Fruit fly (Drosophila melanogaster) whole organism, embryonic: ENCODE measurements around the gene CG46434.

Experiments
- CG10147 ChIP-seq: fragments of 200-800 bp; sonication (Bioruptor generic); optimal IDR thresholded peaks from 2 replicates; lab custom pipeline; 2019; ENCODE audit warnings: missing biosample characterization, mild to moderate bottlenecking, missing genetic modification characterization, moderate library complexity
- CG10209 ChIP-seq: fragments of 200-800 bp; sonication (Bioruptor generic); optimal IDR thresholded peaks from 3 replicates; lab custom pipeline; 2017; ENCODE audit warnings: missing biosample characterization, mild to moderate bottlenecking, missing genetic modification characterization, missing genetic modification reagents
- CG10366 ChIP-seq: fragments of 200-800 bp; sonication (Bioruptor generic); IDR thresholded peaks from 2 replicates; pipeline ENCODE4 v1.3.6; 2022; ENCODE audit warnings: missing biosample characterization, missing genetic modification characterization
- CG11093 ChIP-seq: fragments of 200-800 bp; sonication (Bioruptor generic); IDR thresholded peaks from 3 replicates; pipeline ENCODE4 v1.3.6; 2022; ENCODE audit warnings: missing biosample characterization, missing genetic modification characterization
- CG13624 ChIP-seq: fragments of 200-800 bp; sonication (Bioruptor generic); optimal IDR thresholded peaks from 2 replicates; lab custom pipeline; 2016; ENCODE audit warnings: missing biosample characterization, missing genetic modification characterization
- CG14667 ChIP-seq: fragments of 200-800 bp; sonication (Bioruptor generic); IDR thresholded peaks from 2 replicates; pipeline ENCODE4 v1.3.6; 2022; ENCODE audit warnings: missing biosample characterization, missing genetic modification characterization
- CG16813 ChIP-seq: fragments of 200-800 bp; sonication (Bioruptor generic); IDR thresholded peaks from 3 replicates; pipeline ENCODE4 v1.3.6; 2022; ENCODE audit warnings: missing biosample characterization, missing genetic modification characterization; ENCODE audit not compliant: partially characterized antibody
- CG16815 ChIP-seq: fragments of 200-800 bp; sonication (Bioruptor generic); optimal IDR thresholded peaks from 3 replicates; lab custom pipeline; 2017; ENCODE audit warnings: missing biosample characterization, mild to moderate bottlenecking, missing genetic modification characterization
- CG2678 ChIP-seq: fragments of 200-800 bp; sonication (Bioruptor generic); optimal IDR thresholded peaks from 3 replicates; lab custom pipeline; 2019; ENCODE audit warnings: missing biosample characterization, mild to moderate bottlenecking, missing genetic modification characterization, moderate library complexity
- CG30403 ChIP-seq: fragments of 200-800 bp; sonication (Bioruptor generic); optimal IDR thresholded peaks from 3 replicates; lab custom pipeline; 2016; ENCODE audit warnings: missing biosample characterization, missing genetic modification characterization
- CG31224 ChIP-seq: fragments of 200-800 bp; sonication (Bioruptor generic); IDR thresholded peaks from 2 replicates; pipeline ENCODE4 v1.3.6; 2022; ENCODE audit warnings: missing biosample characterization, missing genetic modification characterization
- CG32767 ChIP-seq: fragments of 200-800 bp; sonication (Bioruptor generic); IDR thresholded peaks from 2 replicates; pipeline ENCODE4 v1.3.6; 2022; ENCODE audit warnings: missing biosample characterization, missing genetic modification characterization
- CG3995 ChIP-seq: fragments of 200-800 bp; sonication (Bioruptor generic); optimal IDR thresholded peaks from 3 replicates; lab custom pipeline; 2016; ENCODE audit warnings: missing biosample characterization, missing genetic modification characterization
- CG4730 ChIP-seq: fragments of 200-800 bp; sonication (Bioruptor generic); IDR thresholded peaks from 2 replicates; pipeline ENCODE4 v1.3.6; 2022; ENCODE audit warnings: missing biosample characterization, missing genetic modification characterization
- CG7745 ChIP-seq: fragments of 200-800 bp; sonication (Bioruptor generic); optimal IDR thresholded peaks from 2 replicates; lab custom pipeline; 2018; ENCODE audit warnings: missing biosample characterization, mild to moderate bottlenecking, missing genetic modification characterization, moderate library complexity
- CG7963 ChIP-seq: fragments of 200-800 bp; sonication (Bioruptor generic); IDR thresholded peaks from 3 replicates; pipeline ENCODE4 v1.3.6; 2022; ENCODE audit warnings: missing biosample characterization, missing genetic modification characterization; ENCODE audit not compliant: partially characterized antibody
- CG8388 ChIP-seq: fragments of 200-800 bp; sonication (Bioruptor generic); optimal IDR thresholded peaks from 2 replicates; lab custom pipeline; 2019; ENCODE audit warnings: missing biosample characterization, mild to moderate bottlenecking, missing genetic modification characterization, moderate library complexity
- Dek ChIP-seq: fragments of 200-800 bp; sonication (Bioruptor generic); optimal IDR thresholded peaks from 3 replicates; lab custom pipeline; 2019; ENCODE audit warnings: missing biosample characterization, mild to moderate bottlenecking, missing genetic modification characterization, moderate library complexity
- Dfd ChIP-seq, 2 experiments: fragments of >200 bp; optimal IDR thresholded peaks; 2 replicates each; lab custom pipeline; 2017; ENCODE audit warnings: missing biosample characterization in 2 of 2, missing genetic modification characterization in 2 of 2
- Dll ChIP-seq: fragments of 200-800 bp; sonication (Bioruptor generic); IDR thresholded peaks from 4 replicates; pipeline ENCODE4 v1.3.6; 2022; ENCODE audit warnings: missing biosample characterization, missing genetic modification characterization; ENCODE audit not compliant: partially characterized antibody
- Dref ChIP-seq: fragments of 200-800 bp; sonication (Bioruptor generic); IDR thresholded peaks from 2 replicates; pipeline ENCODE4 v1.3.6; 2022; ENCODE audit warnings: missing biosample characterization, missing genetic modification characterization
- Fer2 ChIP-seq: fragments of 200-800 bp; sonication (Bioruptor generic); optimal IDR thresholded peaks from 2 replicates; lab custom pipeline; 2018; ENCODE audit warnings: missing biosample characterization, mild to moderate bottlenecking, missing genetic modification characterization, moderate library complexity
- HHEX ChIP-seq: fragments of 200-800 bp; sonication (Bioruptor generic); optimal IDR thresholded peaks from 3 replicates; lab custom pipeline; 2017; ENCODE audit warnings: missing biosample characterization, mild to moderate bottlenecking, missing genetic modification characterization, missing genetic modification reagents
- Hey ChIP-seq: fragments of 200-800 bp; sonication (Bioruptor generic); optimal IDR thresholded peaks from 3 replicates; lab custom pipeline; 2018; ENCODE audit warnings: missing biosample characterization, mild to moderate bottlenecking, missing genetic modification characterization
- HmgZ ChIP-seq: fragments of 200-800 bp; sonication (Bioruptor generic); optimal IDR thresholded peaks from 2 replicates; lab custom pipeline; 2018; ENCODE audit warnings: missing biosample characterization, mild to moderate bottlenecking, missing genetic modification characterization
- MBD-R2 ChIP-seq: fragments of 200-800 bp; sonication (Bioruptor generic); IDR thresholded peaks from 2 replicates; pipeline ENCODE4 v1.3.6; 2022; ENCODE audit warnings: missing biosample characterization, missing genetic modification characterization
- Max ChIP-seq: fragments of 200-800 bp; sonication (Bioruptor generic); optimal IDR thresholded peaks from 2 replicates; lab custom pipeline; 2016; ENCODE audit warnings: missing biosample characterization, mild to moderate bottlenecking, missing genetic modification characterization
- NfI ChIP-seq: fragments of 200-800 bp; sonication (Bioruptor generic); optimal IDR thresholded peaks from 3 replicates; lab custom pipeline; 2018; ENCODE audit warnings: missing biosample characterization, mild to moderate bottlenecking, missing genetic modification characterization, moderate library complexity
- Vsx1 ChIP-seq: fragments of 200-800 bp; sonication (Bioruptor generic); optimal IDR thresholded peaks from 2 replicates; lab custom pipeline; 2017; ENCODE audit warnings: missing biosample characterization, mild to moderate bottlenecking, missing genetic modification characterization, missing genetic modification reagents
- ase ChIP-seq: fragments of 200-800 bp; sonication (Bioruptor generic); IDR thresholded peaks from 3 replicates; pipeline ENCODE4 v1.3.6; 2022; ENCODE audit warnings: missing biosample characterization, missing genetic modification characterization
- crc ChIP-seq: fragments of 200-800 bp; sonication (Bioruptor generic); optimal IDR thresholded peaks from 2 replicates; lab custom pipeline; 2016; ENCODE audit warnings: missing biosample characterization, missing genetic modification characterization
- da ChIP-seq: fragments of 200-800 bp; sonication (Bioruptor generic); optimal IDR thresholded peaks from 2 replicates; lab custom pipeline; 2016; ENCODE audit warnings: missing biosample characterization, missing genetic modification characterization
- dysf ChIP-seq: fragments of 200-800 bp; sonication (Bioruptor generic); IDR thresholded peaks from 3 replicates; pipeline ENCODE4 v1.3.6; 2022; ENCODE audit warnings: missing biosample characterization, missing genetic modification characterization
- exex ChIP-seq: fragments of 200-800 bp; sonication (Bioruptor generic); optimal IDR thresholded peaks from 4 replicates; lab custom pipeline; 2018; ENCODE audit warnings: missing biosample characterization, mild to moderate bottlenecking, missing genetic modification characterization, moderate library complexity
- grau ChIP-seq: fragments of 200-800 bp; optimal IDR thresholded peaks from 3 replicates; lab custom pipeline; 2019; ENCODE audit warnings: missing biosample characterization, mild to moderate bottlenecking, missing genetic modification characterization, moderate library complexity
- gro ChIP-seq: fragments of 200-800 bp; sonication (Bioruptor generic); optimal IDR thresholded peaks from 2 replicates; lab custom pipeline; 2016; ENCODE audit warnings: missing biosample characterization, missing genetic modification characterization
- hbn ChIP-seq: fragments of 200-800 bp; sonication (Bioruptor generic); IDR thresholded peaks from 2 replicates; pipeline ENCODE4 v1.3.6; 2022; ENCODE audit warnings: missing biosample characterization, missing genetic modification characterization; ENCODE audit not compliant: partially characterized antibody
- hkb ChIP-seq, 2 experiments: fragments of 200-800 bp in 1 of 2; fragments of >200 bp in 1 of 2; sonication (Bioruptor generic) in 1 of 2; IDR thresholded peaks in 1 of 2; optimal IDR thresholded peaks in 1 of 2; 2 replicates each; pipeline versions ENCODE4 v1.3.6 to Lab custom; 2017 to 2022; ENCODE audit warnings: missing biosample characterization in 1 of 2, missing genetic modification characterization in 1 of 2
- hth ChIP-seq: fragments of >200 bp; optimal IDR thresholded peaks from 2 replicates; lab custom pipeline; 2017; ENCODE audit warnings: inconsistent platforms
- lbe ChIP-seq: fragments of 200-800 bp; sonication (Bioruptor generic); optimal IDR thresholded peaks from 2 replicates; lab custom pipeline; 2016; ENCODE audit warnings: missing biosample characterization, mild to moderate bottlenecking, missing genetic modification characterization
- onecut ChIP-seq: fragments of 200-800 bp; sonication (Bioruptor generic); IDR thresholded peaks from 2 replicates; pipeline ENCODE4 v1.3.6; 2022; ENCODE audit warnings: missing biosample characterization, missing genetic modification characterization
- pita ChIP-seq: fragments of 200-800 bp; sonication (Bioruptor generic); optimal IDR thresholded peaks from 2 replicates; lab custom pipeline; 2017; ENCODE audit warnings: missing biosample characterization, mild to moderate bottlenecking, missing genetic modification characterization
- pnt ChIP-seq: fragments of 200-800 bp; sonication (Bioruptor generic); optimal IDR thresholded peaks from 3 replicates; lab custom pipeline; 2016; ENCODE audit warnings: missing biosample characterization, missing genetic modification characterization
- repo ChIP-seq: fragments of 200-800 bp; sonication (Bioruptor generic); optimal IDR thresholded peaks from 2 replicates; lab custom pipeline; 2016; ENCODE audit warnings: missing biosample characterization, missing genetic modification characterization
- seq ChIP-seq: fragments of 200-800 bp; sonication (Bioruptor generic); IDR thresholded peaks from 2 replicates; pipeline ENCODE4 v1.3.6; 2022; ENCODE audit warnings: missing biosample characterization, missing genetic modification characterization
- sim ChIP-seq: fragments of 200-800 bp; sonication (Bioruptor generic); IDR thresholded peaks from 2 replicates; pipeline ENCODE4 v1.3.6; 2022; ENCODE audit warnings: missing biosample characterization, missing genetic modification characterization
- tap ChIP-seq: fragments of 200-800 bp; optimal IDR thresholded peaks from 3 replicates; lab custom pipeline; 2019; ENCODE audit warnings: missing biosample characterization, mild to moderate bottlenecking, missing genetic modification characterization, moderate library complexity
- tll ChIP-seq, 2 experiments: fragments of 200-800 bp in 1 of 2; fragments of >200 bp in 1 of 2; sonication (Bioruptor generic) in 1 of 2; optimal IDR thresholded peaks; 2 replicates each; lab custom pipeline; 2017 to 2019; ENCODE audit warnings: missing biosample characterization in 2 of 2, missing genetic modification characterization in 2 of 2, mild to moderate bottlenecking in 1 of 2, moderate library complexity in 1 of 2
- toy ChIP-seq: fragments of 200-800 bp; sonication (Bioruptor generic); IDR thresholded peaks from 2 replicates; pipeline ENCODE4 v1.3.6; 2022; ENCODE audit warnings: missing biosample characterization, missing genetic modification characterization
- wek ChIP-seq: fragments of 200-800 bp; sonication (Bioruptor generic); optimal IDR thresholded peaks from 3 replicates; lab custom pipeline; 2018; ENCODE audit warnings: missing biosample characterization, mild to moderate bottlenecking, missing genetic modification characterization, moderate library complexity
- zen ChIP-seq: fragments of 200-800 bp; sonication (Bioruptor generic); optimal IDR thresholded peaks from 3 replicates; lab custom pipeline; 2018; ENCODE audit warnings: missing biosample characterization, mild to moderate bottlenecking, missing genetic modification characterization, moderate library complexity

The CG46434 gene

dm6 chr3L:19585979-19586378 lies 42.0 kb upstream of the CG46434 start, which contains the start of the genes CG9231 and CG9330 (continued):
- TF ChIP-seq CG10209 (GFP tag; lab: Kevin White, UChicago) (no peak), hbn (GFP tag; lab: Robert Waterston, UW) (no peak), toy (GFP tag; lab: Robert Waterston, UW) (no peak), CG16813 (GFP tag; lab: Robert Waterston, UW) (no peak), CG10147 (no peak), CG30403 (GFP tag; lab: Kevin White, UChicago) (peak; percentile 61), CG16815 (GFP tag; lab: Kevin White, UChicago) (no peak), Max (GFP tag; lab: Kevin White, UChicago) (peak; percentile 25), CG14667 (GFP tag; lab: Robert Waterston, UW) (no peak), pnt (GFP tag; lab: Kevin White, UChicago) (no peak), exex (tag; lab: Kevin White, UChicago) (no peak), CG7963 (GFP tag; lab: Robert Waterston, UW) (no peak), zen (tag; lab: Kevin White, UChicago) (peak; percentile 27), tap (no peak), Dref (GFP tag; lab: Robert Waterston, UW) (no peak), Dek (tag; lab: Kevin White, UChicago) (no peak), grau (tag; lab: Kevin White, UChicago) (peak; percentile 32), da (no peak), crc (GFP tag; lab: Kevin White, UChicago) (no peak), Vsx1 (GFP tag; lab: Kevin White, UChicago) (no peak), CG11093 (no peak), ase (no peak), CG13624 (GFP tag; lab: Kevin White, UChicago) (peak; percentile 22), CG8388 (GFP tag; lab: Kevin White, UChicago) (no peak), dysf (GFP tag; lab: Robert Waterston, UW) (no peak), hkb (optimal IDR thresholded peaks at IDR 0.05; lab: Kevin White, UChicago) (no peak), hkb (GFP tag; IDR thresholded peaks at IDR 0.05; lab: Robert Waterston, UW) (no peak; the same call in 1 of the 2 replicates), Hey (tag; lab: Kevin White, UChicago) (no peak), pita (GFP tag; lab: Kevin White, UChicago) (no peak), lbe (GFP tag; lab: Kevin White, UChicago) (peak; percentile 67), CG7745 (no peak), CG31224 (GFP tag; lab: Robert Waterston, UW) (no peak), seq (no peak), Dfd (GFP tag; optimal IDR thresholded peaks at IDR 0.05; lab: Kevin White, UChicago) (no peak), CG3995 (GFP tag; lab: Kevin White, UChicago) (peak; percentile 91), hth (no peak), CG4730 (GFP tag; lab: Robert Waterston, UW) (no peak), tll (GFP tag; optimal IDR thresholded peaks at IDR 0.05; lab: Kevin White, UChicago) (peak in 1 of 2 experiments; percentile 77), CG10366 (GFP tag; lab: Robert Waterston, UW) (no peak), CG2678 (tag; lab: Kevin White, UChicago) (peak; percentile 28), sim (GFP tag; lab: Robert Waterston, UW) (no peak), Fer2 (no peak), repo (GFP tag; lab: Kevin White, UChicago) (no peak), Dll (0 out of 4 replicates have a peak, but pooled peaks have one; percentile 23), MBD-R2 (GFP tag; lab: Robert Waterston, UW) (peak; percentile 60), onecut (GFP tag; lab: Robert Waterston, UW) (peak; percentile 37; the same call in 1 of the 2 replicates), NfI (GFP tag; lab: Kevin White, UChicago) (peak; percentile 5), wek (GFP tag; lab: Kevin White, UChicago) (no peak), HmgZ (tag; lab: Kevin White, UChicago) (peak; percentile 56), CG32767 (GFP tag; lab: Robert Waterston, UW) (no peak), HHEX (GFP tag; lab: Kevin White, UChicago) (no peak), gro (GFP tag; lab: Kevin White, UChicago) (no peak)
